Worm (Caenorhabditis elegans) whole organism, L4/young adult: ENCODE measurements around the gene eif-2Bdelta.

ENCODE experiments used
- W03F9.2 ChIP-seq: fragments of 150-350 bp; optimal IDR thresholded peaks from 2 replicates; lab custom pipeline; 2014; ENCODE audit warnings: missing biosample characterization, missing genetic modification characterization
- dao-5 ChIP-seq: sonication (generic microtip); optimal IDR thresholded peaks from 2 replicates; lab custom pipeline; 2016; ENCODE audit warnings: missing genotype, missing genetic modification characterization, moderate library complexity, missing compliant biosample characterization
- him-1 ChIP-seq: sonication (generic microtip); optimal IDR thresholded peaks from 2 replicates; lab custom pipeline; 2016; ENCODE audit warnings: missing genotype, missing genetic modification reagents, missing genetic modification characterization, missing compliant biosample characterization

ce11 chrV:9550313-9550712 lies 36.7 kb downstream of the eif-2Bdelta start, which contains the start of gene ehbp-1:
- no peak for TF ChIP-seq dao-5
- TF ChIP-seq him-1 (tag; lab: Kevin White, UChicago): no peak
- no peak for TF ChIP-seq W03F9.2 (tag; lab: Kevin White, UChicago)
